Worm (Caenorhabditis elegans) whole organism, L2 larva: ENCODE data around the gene Y46B2A.4.

Experiments used
- ceh-82 ChIP-seq: fragments of 150-350 bp; optimal IDR thresholded peaks from 2 replicates; lab custom pipeline; 2014; ENCODE audit warnings: missing biosample characterization, missing genetic modification characterization
- dmd-4 ChIP-seq: sonication (generic microtip); optimal IDR thresholded peaks from 2 replicates; lab custom pipeline; 2017; ENCODE audit warnings: missing biosample characterization, missing genetic modification characterization
- egl-27 ChIP-seq: sonication (generic microtip); optimal IDR thresholded peaks from 3 replicates; lab custom pipeline; 2017; ENCODE audit warnings: missing biosample characterization, missing genetic modification reagents, missing genetic modification characterization
- elt-1 ChIP-seq: fragments of 150-350 bp; optimal IDR thresholded peaks from 2 replicates; lab custom pipeline; 2014; ENCODE audit warnings: missing biosample characterization, missing genetic modification characterization
- nhr-11 ChIP-seq: fragments of 150-350 bp; optimal IDR thresholded peaks from 2 replicates; lab custom pipeline; 2014; ENCODE audit warnings: missing biosample characterization, missing genetic modification characterization
- nhr-23 ChIP-seq: fragments of 150-350 bp; optimal IDR thresholded peaks from 2 replicates; lab custom pipeline; 2014; ENCODE audit warnings: missing biosample characterization, missing genetic modification reagents, missing genetic modification characterization
- nhr-237 ChIP-seq: fragments of 150-350 bp; optimal IDR thresholded peaks from 2 replicates; lab custom pipeline; 2014; ENCODE audit warnings: missing biosample characterization, missing genetic modification characterization
- nhr-77 ChIP-seq: fragments of 150-350 bp; optimal IDR thresholded peaks from 2 replicates; lab custom pipeline; 2014; ENCODE audit warnings: missing biosample characterization, missing genetic modification characterization
- unc-62 ChIP-seq: fragments of 150-350 bp; optimal IDR thresholded peaks from 2 replicates; lab custom pipeline; 2014; ENCODE audit warnings: missing biosample characterization, missing genetic modification reagents, missing genetic modification characterization
- ztf-11 ChIP-seq: sonication (generic microtip); optimal IDR thresholded peaks from 2 replicates; lab custom pipeline; 2017; ENCODE audit warnings: missing biosample characterization, missing genetic modification characterization

DNA sequence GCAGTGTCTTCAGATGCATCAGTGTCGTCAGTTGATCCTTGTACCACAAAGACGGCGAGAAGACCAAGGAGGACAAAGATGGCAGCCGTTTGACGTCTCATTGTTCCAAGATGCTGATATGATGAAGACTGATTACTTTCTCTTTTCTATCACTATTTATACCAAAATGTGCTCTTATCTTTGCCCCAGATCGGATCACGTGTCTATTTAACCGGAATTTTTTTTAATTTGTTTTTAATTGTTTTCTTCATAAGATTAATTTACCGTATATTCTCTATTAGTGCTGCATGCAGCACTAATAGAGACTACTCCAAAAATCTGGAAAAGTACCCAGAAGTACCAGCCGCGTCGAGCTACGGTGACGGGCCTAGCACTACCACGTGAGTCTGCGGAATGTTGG, 46.9 kb upstream of the Y46B2A.4 start, which contains the start of gene msrp-3:
- no peak for TF ChIP-seq ztf-11 (tag; lab: Kevin White, UChicago)
- TF ChIP-seq unc-62 (GFP tag; lab: Kevin White, UChicago) = no peak
- TF ChIP-seq dmd-4 = no peak
- no peak for TF ChIP-seq nhr-23
- TF ChIP-seq ceh-82 (tag; lab: Kevin White, UChicago) = no peak
- TF ChIP-seq nhr-11 = no peak
- TF ChIP-seq nhr-237 (tag; lab: Kevin White, UChicago) = no peak
- TF ChIP-seq nhr-77 = no peak
- TF ChIP-seq egl-27 (tag; lab: Kevin White, UChicago) = no peak
- no peak for TF ChIP-seq elt-1 (tag; lab: Kevin White, UChicago)
